Fruit fly (Drosophila melanogaster) S2 (cell line): ENCODE data around the gene CG31609.

Experiments
- CG8478 ChIP-seq: fragments of >200 bp; optimal IDR thresholded peaks from 2 replicates; lab custom pipeline; 2018
- CTCF ChIP-seq, 2 experiments: fragments of >200 bp; optimal IDR thresholded peaks; 2 replicates each; lab custom pipeline; 2018

CG31609 gene

DNA sequence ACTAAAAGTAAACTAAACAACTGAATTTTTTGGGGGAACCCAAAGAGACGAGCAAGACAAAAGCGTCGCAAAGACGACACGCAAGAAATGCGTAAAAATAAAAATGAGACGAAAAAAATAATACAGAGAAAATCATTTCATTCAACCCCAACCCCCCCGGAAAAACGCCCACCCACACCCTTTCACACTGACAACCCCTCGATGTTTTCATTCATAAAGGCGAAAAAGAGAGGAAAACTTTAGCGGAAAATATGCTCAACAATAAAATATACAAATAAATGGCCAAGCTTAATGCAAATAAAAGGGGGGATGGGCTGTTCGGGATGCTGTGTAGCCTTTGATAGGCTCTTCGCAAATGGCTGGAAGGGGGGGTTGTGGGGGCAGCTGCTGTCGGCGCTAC, 33.6 kb downstream of the CG31609 start:
- TF ChIP-seq CG8478 (lab: Kevin White, UChicago) (no peak), CTCF (optimal IDR thresholded peaks at IDR 0.05; lab: Kevin White, UChicago) (no peak)

DNA sequence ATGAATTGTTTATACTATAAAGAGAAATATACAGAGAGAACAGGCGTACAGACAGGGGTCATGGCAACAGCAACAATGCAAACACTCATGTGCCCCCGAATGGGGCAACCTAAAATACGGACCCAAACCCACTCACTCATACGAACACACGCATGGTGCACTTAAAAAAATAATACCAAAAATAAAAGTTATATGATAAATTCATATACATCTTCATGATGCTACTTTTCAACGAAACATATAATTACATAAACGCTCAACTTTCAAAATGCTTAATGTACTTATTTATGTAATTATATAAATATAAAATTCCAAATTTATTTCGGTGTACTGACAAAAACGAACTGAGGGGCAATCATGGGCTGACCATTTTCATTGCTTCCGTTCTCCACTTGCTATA, 35.8 kb downstream of the CG31609 start:
- no peak for TF ChIP-seq CTCF (optimal IDR thresholded peaks at IDR 0.05; lab: Kevin White, UChicago)
- no peak for TF ChIP-seq CG8478 (lab: Kevin White, UChicago)

DNA sequence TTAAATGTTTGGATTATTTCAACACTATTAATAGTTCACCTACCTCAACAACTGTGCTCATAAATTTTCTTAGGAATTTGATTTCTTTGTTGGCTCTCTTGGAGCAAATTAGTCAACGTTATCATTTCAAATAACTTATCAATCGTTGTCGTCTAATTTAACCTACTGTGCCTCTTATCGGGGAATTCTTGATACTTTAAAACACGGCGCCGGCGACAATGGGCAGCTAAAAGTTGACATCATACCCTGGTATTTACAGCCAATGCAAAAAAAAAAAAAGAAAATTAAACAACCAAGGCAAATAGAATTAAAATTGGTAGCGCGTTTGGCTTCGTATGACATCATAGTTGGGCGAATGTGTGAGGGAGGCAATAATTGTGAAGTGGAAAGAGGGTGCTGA, 36.8 kb downstream of the CG31609 start:
- TF ChIP-seq CG8478 (lab: Kevin White, UChicago) (no peak), CTCF (optimal IDR thresholded peaks at IDR 0.05; lab: Kevin White, UChicago) (no peak)

DNA sequence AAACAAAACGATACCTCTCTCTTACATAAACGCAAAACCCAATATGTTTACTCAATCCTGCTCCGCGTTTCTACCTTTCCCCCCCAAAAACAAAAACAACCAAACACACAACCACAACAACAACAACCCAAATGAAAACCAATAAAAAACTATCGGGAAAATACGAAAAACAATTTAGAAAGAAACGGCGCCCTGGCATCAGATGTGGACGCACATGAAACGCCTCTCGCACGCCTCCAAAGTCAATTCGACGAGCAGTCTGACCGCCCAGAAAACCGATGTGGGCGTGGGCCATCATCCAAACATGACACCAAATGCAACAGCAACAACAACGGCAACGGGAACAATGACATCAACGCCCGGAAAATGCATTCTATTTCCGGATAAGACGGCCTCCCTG, 37.6 kb downstream of the CG31609 start:
- TF ChIP-seq CTCF (optimal IDR thresholded peaks at IDR 0.05; lab: Kevin White, UChicago): no peak
- no peak for TF ChIP-seq CG8478 (lab: Kevin White, UChicago)

DNA sequence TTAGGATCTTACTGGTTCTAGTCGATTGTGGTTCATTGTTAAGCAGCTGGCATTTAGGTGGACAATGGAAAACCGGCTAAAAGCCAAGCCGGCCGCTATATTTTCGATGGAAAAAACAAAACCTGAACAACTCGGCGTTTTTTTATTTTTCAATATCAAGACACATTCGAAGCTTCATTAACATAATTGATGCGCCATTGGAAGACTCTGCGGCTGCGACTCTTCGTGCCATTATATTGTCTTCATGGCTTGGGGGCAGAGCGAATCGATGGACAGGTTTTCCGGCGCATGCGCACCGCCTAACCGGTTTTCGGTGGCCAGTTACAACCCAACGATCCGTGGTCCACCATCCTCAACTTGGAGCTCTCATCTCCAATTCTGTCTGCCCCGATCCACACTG, 39.3 kb downstream of the CG31609 start:
- no peak for TF ChIP-seq CTCF (optimal IDR thresholded peaks at IDR 0.05; lab: Kevin White, UChicago)
- no peak for TF ChIP-seq CG8478 (lab: Kevin White, UChicago)

DNA sequence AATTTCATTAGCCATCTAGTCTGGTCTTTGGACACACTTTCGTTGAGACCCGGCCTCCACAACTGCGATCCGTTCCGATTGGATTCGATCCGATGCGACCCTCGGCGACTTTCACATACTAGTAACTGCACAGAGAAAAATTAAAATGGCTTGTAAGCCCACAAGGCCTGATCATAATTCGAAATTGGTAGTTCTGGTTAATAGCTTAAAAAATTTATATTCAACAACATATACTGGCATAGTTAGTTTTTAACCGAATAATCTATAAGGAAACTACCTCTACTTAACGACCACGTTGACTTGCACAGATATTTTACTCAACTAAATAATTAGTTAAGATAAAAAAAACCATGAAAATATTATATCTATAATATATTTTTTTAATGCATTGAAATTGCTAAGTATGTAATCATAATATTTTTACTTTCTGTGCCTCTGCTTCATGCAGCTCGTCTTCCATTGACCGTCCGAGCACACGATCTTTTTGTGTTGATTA, 43.6 kb downstream of the CG31609 start:
- TF ChIP-seq CTCF (optimal IDR thresholded peaks at IDR 0.05; lab: Kevin White, UChicago) (no peak), CG8478 (lab: Kevin White, UChicago) (no peak)

DNA sequence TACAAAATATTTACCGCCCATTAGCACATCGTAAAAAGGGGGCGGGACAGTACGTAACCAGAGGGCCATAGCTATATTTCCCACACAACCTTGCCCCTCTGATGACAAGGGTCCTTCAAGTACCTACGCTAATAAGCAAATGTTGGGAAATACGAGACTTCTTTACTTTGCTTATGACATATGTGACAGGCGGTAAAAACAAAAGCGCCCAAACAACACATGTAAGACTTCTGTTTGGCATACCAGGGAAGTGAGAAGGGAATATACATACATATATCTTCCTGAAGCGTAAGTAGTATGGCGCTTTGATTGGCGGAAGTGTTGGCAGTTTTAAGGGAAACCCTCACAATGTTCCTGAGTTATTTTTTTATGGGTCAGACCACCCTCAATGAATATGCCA, 48.4 kb downstream of the CG31609 start:
- TF ChIP-seq CTCF (optimal IDR thresholded peaks at IDR 0.05; lab: Kevin White, UChicago) (no peak), CG8478 (lab: Kevin White, UChicago) (no peak)

DNA sequence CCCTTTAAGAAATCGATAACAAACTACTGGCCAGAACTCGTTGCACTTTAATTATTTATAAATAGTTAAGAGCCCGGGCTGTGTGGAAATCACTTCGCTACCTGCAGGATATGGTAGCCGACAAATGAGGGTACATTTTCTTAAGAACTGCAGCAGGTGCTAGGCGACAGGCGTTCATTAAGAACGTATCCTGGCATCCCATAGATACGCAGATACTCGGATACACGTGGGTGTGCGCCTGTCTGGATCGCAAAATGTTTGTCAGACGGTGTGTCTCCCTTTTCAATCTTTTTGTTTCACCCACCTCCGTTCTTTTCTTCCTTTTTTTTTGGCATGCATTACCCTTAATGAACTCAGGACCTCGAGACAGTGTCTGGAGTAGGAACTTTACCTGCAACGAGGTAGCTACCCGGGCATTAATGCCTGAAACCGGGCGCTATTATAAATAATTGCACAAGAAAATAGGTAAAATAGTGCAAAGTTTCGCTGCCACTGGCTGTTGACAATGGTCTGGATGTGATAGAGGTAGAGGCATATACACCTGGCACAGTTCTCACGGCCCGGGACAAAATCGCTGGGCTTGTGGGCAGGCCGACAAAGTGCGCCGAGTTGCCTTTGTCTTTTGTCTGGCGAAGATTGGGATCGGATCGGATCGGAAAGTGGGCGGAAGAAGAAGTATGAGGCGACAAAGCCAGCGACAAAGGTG, 49.1 kb downstream of the CG31609 start:
- TF ChIP-seq CG8478 (lab: Kevin White, UChicago) (no peak), CTCF (optimal IDR thresholded peaks at IDR 0.05; lab: Kevin White, UChicago) (no peak)
